Fruit fly (Drosophila melanogaster) whole organism, embryonic: ENCODE measurements around the gene CG44008.

Experiments
- B-H1 ChIP-seq: fragments of 200-800 bp; sonication (Bioruptor generic); IDR thresholded peaks from 3 replicates; pipeline ENCODE4 v1.3.6; 2022; ENCODE audit warnings: missing biosample characterization, missing genetic modification characterization
- Blimp-1 ChIP-seq: fragments of 200-800 bp; sonication (Bioruptor generic); optimal IDR thresholded peaks from 3 replicates; lab custom pipeline; 2018; ENCODE audit warnings: missing biosample characterization, missing genetic modification characterization, mild to moderate bottlenecking, moderate library complexity, missing genetic modification reagents
- CG11560 ChIP-seq: fragments of 200-800 bp; sonication (Bioruptor generic); IDR thresholded peaks from 3 replicates; pipeline ENCODE4 v1.3.6; 2022; ENCODE audit warnings: missing biosample characterization, missing genetic modification characterization
- CG11695 ChIP-seq: fragments of 200-800 bp; sonication (Bioruptor generic); IDR thresholded peaks from 3 replicates; pipeline ENCODE4 v1.3.6; 2022; ENCODE audit warnings: missing biosample characterization, missing genetic modification characterization
- CG12155 ChIP-seq: fragments of 200-800 bp; sonication (Bioruptor generic); optimal IDR thresholded peaks from 3 replicates; lab custom pipeline; 2016; ENCODE audit warnings: missing biosample characterization, missing genetic modification characterization
- CG12236 ChIP-seq: fragments of 200-800 bp; sonication (Bioruptor generic); optimal IDR thresholded peaks from 2 replicates; lab custom pipeline; 2016; ENCODE audit warnings: missing biosample characterization, missing genetic modification characterization
- CG13287 ChIP-seq: fragments of 200-800 bp; sonication (Bioruptor generic); IDR thresholded peaks from 2 replicates; pipeline ENCODE4 v1.3.6; 2022; ENCODE audit warnings: missing biosample characterization, missing genetic modification characterization; ENCODE audit not compliant: partially characterized antibody
- CG13775 ChIP-seq: fragments of 200-800 bp; sonication (Bioruptor generic); optimal IDR thresholded peaks from 3 replicates; lab custom pipeline; 2017; ENCODE audit warnings: missing biosample characterization, mild to moderate bottlenecking, missing genetic modification characterization
- CG14667 ChIP-seq: fragments of 200-800 bp; sonication (Bioruptor generic); IDR thresholded peaks from 2 replicates; pipeline ENCODE4 v1.3.6; 2022; ENCODE audit warnings: missing biosample characterization, missing genetic modification characterization
- CG15479 ChIP-seq: fragments of 200-800 bp; sonication (Bioruptor generic); optimal IDR thresholded peaks from 3 replicates; lab custom pipeline; 2019; ENCODE audit warnings: missing biosample characterization, mild to moderate bottlenecking, missing genetic modification characterization, moderate library complexity
- CG15514 ChIP-seq: fragments of 200-800 bp; sonication (Bioruptor generic); optimal IDR thresholded peaks from 3 replicates; lab custom pipeline; 2017; ENCODE audit warnings: missing biosample characterization, missing genetic modification characterization, mild to moderate bottlenecking, moderate library complexity, missing genetic modification reagents
- CG1603 ChIP-seq: fragments of 200-800 bp; sonication (Bioruptor generic); optimal IDR thresholded peaks from 2 replicates; lab custom pipeline; 2019; ENCODE audit warnings: missing biosample characterization, mild to moderate bottlenecking, missing genetic modification characterization, moderate library complexity
- CG17802 ChIP-seq: fragments of 200-800 bp; sonication (Bioruptor generic); optimal IDR thresholded peaks from 2 replicates; lab custom pipeline; 2018; ENCODE audit warnings: missing biosample characterization, mild to moderate bottlenecking, missing genetic modification characterization, moderate library complexity
- CG18011 ChIP-seq: fragments of 200-800 bp; sonication (Bioruptor generic); optimal IDR thresholded peaks from 2 replicates; lab custom pipeline; 2017; ENCODE audit warnings: missing biosample characterization, missing genetic modification characterization, mild to moderate bottlenecking, moderate library complexity, missing genotype
- CG1832 ChIP-seq: fragments of 200-800 bp; sonication (Bioruptor generic); optimal IDR thresholded peaks from 2 replicates; lab custom pipeline; 2017; ENCODE audit warnings: missing biosample characterization, mild to moderate bottlenecking, missing genetic modification characterization, inconsistent platforms
- CG2875 ChIP-seq: fragments of 200-800 bp; sonication (Bioruptor generic); optimal IDR thresholded peaks from 2 replicates; lab custom pipeline; 2017; ENCODE audit warnings: missing biosample characterization, mild to moderate bottlenecking, missing genetic modification characterization, missing genetic modification reagents
- CG30403 ChIP-seq: fragments of 200-800 bp; sonication (Bioruptor generic); optimal IDR thresholded peaks from 3 replicates; lab custom pipeline; 2016; ENCODE audit warnings: missing biosample characterization, missing genetic modification characterization
- CG3995 ChIP-seq: fragments of 200-800 bp; sonication (Bioruptor generic); optimal IDR thresholded peaks from 3 replicates; lab custom pipeline; 2016; ENCODE audit warnings: missing biosample characterization, missing genetic modification characterization
- CG4707 ChIP-seq: fragments of 200-800 bp; sonication (Bioruptor generic); optimal IDR thresholded peaks from 2 replicates; lab custom pipeline; 2018; ENCODE audit warnings: missing biosample characterization, mild to moderate bottlenecking, missing genetic modification characterization, moderate library complexity
- CG6175 ChIP-seq: fragments of 200-800 bp; sonication (Bioruptor generic); IDR thresholded peaks from 3 replicates; pipeline ENCODE4 v1.3.6; 2022; ENCODE audit warnings: missing biosample characterization, missing genetic modification characterization
- CG6813 ChIP-seq: fragments of 200-800 bp; sonication (Bioruptor generic); optimal IDR thresholded peaks from 2 replicates; lab custom pipeline; 2017; ENCODE audit warnings: missing biosample characterization, missing genetic modification characterization, mild to moderate bottlenecking, moderate library complexity, missing genetic modification reagents
- CG8089 ChIP-seq: fragments of 200-800 bp; sonication (Bioruptor generic); optimal IDR thresholded peaks from 3 replicates; lab custom pipeline; 2016; ENCODE audit warnings: missing biosample characterization, missing genetic modification characterization
- CHES-1-like ChIP-seq: fragments of 200-800 bp; sonication (Bioruptor generic); optimal IDR thresholded peaks from 2 replicates; lab custom pipeline; 2016; ENCODE audit warnings: missing biosample characterization, missing genetic modification characterization
- Deaf1 ChIP-seq: fragments of 200-800 bp; optimal IDR thresholded peaks from 3 replicates; lab custom pipeline; 2019; ENCODE audit warnings: missing biosample characterization, mild to moderate bottlenecking, missing genetic modification characterization, moderate library complexity
- Doc3 ChIP-seq: fragments of 200-800 bp; sonication (Bioruptor generic); IDR thresholded peaks from 3 replicates; pipeline ENCODE4 v1.3.6; 2022; ENCODE audit warnings: missing biosample characterization, missing genetic modification characterization; ENCODE audit not compliant: partially characterized antibody
- Fer2 ChIP-seq: fragments of 200-800 bp; sonication (Bioruptor generic); optimal IDR thresholded peaks from 2 replicates; lab custom pipeline; 2018; ENCODE audit warnings: missing biosample characterization, mild to moderate bottlenecking, missing genetic modification characterization, moderate library complexity
- HmgD ChIP-seq: fragments of 200-800 bp; sonication (Bioruptor generic); optimal IDR thresholded peaks from 3 replicates; lab custom pipeline; 2016; ENCODE audit warnings: missing biosample characterization, missing genetic modification characterization
- Hr78 ChIP-seq, 2 experiments: fragments of 200-800 bp in 1 of 2; fragments of >200 bp in 1 of 2; sonication (Bioruptor generic) in 1 of 2; optimal IDR thresholded peaks; 2 replicates each; lab custom pipeline; 2017 to 2019; ENCODE audit warnings: missing biosample characterization in 2 of 2, missing genetic modification characterization in 2 of 2, mild to moderate bottlenecking in 1 of 2, moderate library complexity in 1 of 2
- MBD-R2 ChIP-seq: fragments of 200-800 bp; sonication (Bioruptor generic); IDR thresholded peaks from 2 replicates; pipeline ENCODE4 v1.3.6; 2022; ENCODE audit warnings: missing biosample characterization, missing genetic modification characterization
- Rx ChIP-seq: fragments of 200-800 bp; sonication (Bioruptor generic); IDR thresholded peaks from 2 replicates; pipeline ENCODE4 v1.3.6; 2022; ENCODE audit warnings: missing biosample characterization, missing genetic modification characterization
- Spps ChIP-seq: fragments of 200-800 bp; sonication (Bioruptor generic); optimal IDR thresholded peaks from 2 replicates; lab custom pipeline; 2018; ENCODE audit warnings: missing biosample characterization, mild to moderate bottlenecking, missing genetic modification characterization
- ems ChIP-seq: fragments of 200-800 bp; sonication (Bioruptor generic); optimal IDR thresholded peaks from 3 replicates; lab custom pipeline; 2016; ENCODE audit warnings: missing biosample characterization, missing genetic modification characterization
- exex ChIP-seq: fragments of 200-800 bp; sonication (Bioruptor generic); optimal IDR thresholded peaks from 4 replicates; lab custom pipeline; 2018; ENCODE audit warnings: missing biosample characterization, mild to moderate bottlenecking, missing genetic modification characterization, moderate library complexity
- ind ChIP-seq: fragments of 200-800 bp; sonication (Bioruptor generic); optimal IDR thresholded peaks from 3 replicates; lab custom pipeline; 2016; ENCODE audit warnings: missing biosample characterization, missing genetic modification characterization
- jumu ChIP-seq: fragments of 200-800 bp; sonication (Bioruptor generic); optimal IDR thresholded peaks from 3 replicates; lab custom pipeline; 2016; ENCODE audit warnings: missing biosample characterization, missing genetic modification characterization
- klu ChIP-seq: fragments of 200-800 bp; sonication (Bioruptor generic); IDR thresholded peaks from 2 replicates; pipeline ENCODE4 v1.3.6; 2022; ENCODE audit warnings: missing biosample characterization, missing genetic modification characterization
- knrl ChIP-seq: fragments of 200-800 bp; sonication (Bioruptor generic); IDR thresholded peaks from 3 replicates; pipeline ENCODE4 v1.3.6; 2022; ENCODE audit warnings: missing biosample characterization, missing genetic modification characterization; ENCODE audit not compliant: partially characterized antibody
- nau ChIP-seq: fragments of 200-800 bp; sonication (Bioruptor generic); optimal IDR thresholded peaks from 3 replicates; lab custom pipeline; 2017; ENCODE audit warnings: missing biosample characterization, mild to moderate bottlenecking, missing genetic modification characterization, missing genetic modification reagents
- nerfin-2 ChIP-seq: fragments of 200-800 bp; sonication (Bioruptor generic); IDR thresholded peaks from 2 replicates; pipeline ENCODE4 v1.3.6; 2022; ENCODE audit warnings: missing biosample characterization, missing genetic modification characterization; ENCODE audit not compliant: partially characterized antibody
- org-1 ChIP-seq: fragments of 200-800 bp; sonication (Bioruptor generic); optimal IDR thresholded peaks from 2 replicates; lab custom pipeline; 2017; ENCODE audit warnings: missing biosample characterization, missing genetic modification characterization
- phol ChIP-seq: fragments of 200-800 bp; sonication (Bioruptor generic); optimal IDR thresholded peaks from 3 replicates; lab custom pipeline; 2018; ENCODE audit warnings: missing biosample characterization, mild to moderate bottlenecking, missing genetic modification characterization, moderate library complexity
- rib ChIP-seq: fragments of 200-800 bp; sonication (Bioruptor generic); IDR thresholded peaks from 2 replicates; pipeline ENCODE4 v1.3.6; 2022; ENCODE audit warnings: missing biosample characterization, missing genetic modification characterization
- row ChIP-seq: fragments of 200-800 bp; sonication (Bioruptor generic); IDR thresholded peaks from 3 replicates; pipeline ENCODE4 v1.3.6; 2022; ENCODE audit warnings: missing biosample characterization, missing genetic modification characterization
- salm ChIP-seq: fragments of 200-800 bp; sonication (Bioruptor generic); optimal IDR thresholded peaks from 2 replicates; lab custom pipeline; 2018; ENCODE audit warnings: missing biosample characterization, mild to moderate bottlenecking, missing genetic modification characterization
- so ChIP-seq: fragments of 200-800 bp; sonication (Bioruptor generic); IDR thresholded peaks from 3 replicates; pipeline ENCODE4 v1.3.6; 2022; ENCODE audit warnings: missing biosample characterization, missing genetic modification characterization
- sob ChIP-seq: fragments of 200-800 bp; sonication (Bioruptor generic); IDR thresholded peaks from 2 replicates; pipeline ENCODE4 v1.3.6; 2022; ENCODE audit warnings: missing biosample characterization, missing genetic modification characterization
- tna ChIP-seq: fragments of 200-800 bp; sonication (Bioruptor generic); IDR thresholded peaks from 2 replicates; pipeline ENCODE4 v1.3.6; 2022; ENCODE audit warnings: missing biosample characterization, missing genetic modification characterization; ENCODE audit not compliant: partially characterized antibody
- wek ChIP-seq: fragments of 200-800 bp; sonication (Bioruptor generic); optimal IDR thresholded peaks from 3 replicates; lab custom pipeline; 2018; ENCODE audit warnings: missing biosample characterization, mild to moderate bottlenecking, missing genetic modification characterization, moderate library complexity

The CG44008 gene

dm6 chr2L:11813665-11814087, 28.6 kb downstream of the CG44008 start, which contains the start of gene CycY (continued):
- TF ChIP-seq CG12155 (GFP tag; lab: Kevin White, UChicago) (peak; percentile 17), salm (no peak), CG3995 (GFP tag; lab: Kevin White, UChicago) (no peak), CHES-1-like (GFP tag; lab: Kevin White, UChicago) (no peak), phol (peak; percentile 50), wek (no peak), Fer2 (tag; lab: Kevin White, UChicago) (no peak), CG6175 (GFP tag; lab: Robert Waterston, UW) (no peak), nerfin-2 (GFP tag; lab: Robert Waterston, UW) (0 out of 2 replicates have a peak, but pooled peaks have one; percentile 46), klu (GFP tag; lab: Robert Waterston, UW) (no peak), CG6813 (GFP tag; lab: Kevin White, UChicago) (no peak), HmgD (GFP tag; lab: Kevin White, UChicago) (no peak), CG18011 (GFP tag; lab: Kevin White, UChicago) (no peak), CG12236 (no peak), CG8089 (no peak), Hr78 (GFP tag; optimal IDR thresholded peaks at IDR 0.05; lab: Kevin White, UChicago) (no peak), tna (no peak), nau (GFP tag; lab: Kevin White, UChicago) (no peak), CG30403 (GFP tag; lab: Kevin White, UChicago) (peak; percentile 34), knrl (peak; percentile 65), CG2875 (GFP tag; lab: Kevin White, UChicago) (no peak), CG11560 (tag; lab: Robert Waterston, UW) (no peak), Rx (GFP tag; lab: Robert Waterston, UW) (no peak), CG17802 (no peak)

dm6 chr2L:11812781-11813664, 29.2 kb downstream of the CG44008 start:
- TF ChIP-seq sob (GFP tag; lab: Robert Waterston, UW), result no peak
- TF ChIP-seq Blimp-1 (GFP tag; lab: Kevin White, UChicago), result no peak
- no peak for TF ChIP-seq CG4707 (GFP tag; lab: Kevin White, UChicago)
- TF ChIP-seq CG1603 (tag; lab: Kevin White, UChicago), result no peak
- TF ChIP-seq ind (GFP tag; lab: Kevin White, UChicago), result no peak
- no peak for TF ChIP-seq Deaf1
- TF ChIP-seq jumu (GFP tag; lab: Kevin White, UChicago), result no peak
- no peak for TF ChIP-seq rib (GFP tag; lab: Robert Waterston, UW)
- TF ChIP-seq CG15479, result no peak
- no peak for TF ChIP-seq CG8089
- TF ChIP-seq org-1, result no peak
- no peak for TF ChIP-seq CG11695 (GFP tag; lab: Robert Waterston, UW)
- TF ChIP-seq Doc3 (GFP tag; lab: Robert Waterston, UW), result no peak
- no peak for TF ChIP-seq CG1832 (GFP tag; lab: Kevin White, UChicago)
- TF ChIP-seq MBD-R2, result peak; percentile 43; the same call in 1 of the 2 replicates
- TF ChIP-seq row, result 0 out of 3 replicates have a peak, but pooled peaks have one; percentile 17
- no peak for TF ChIP-seq CG12236
- no peak for TF ChIP-seq CG14667 (GFP tag; lab: Robert Waterston, UW)
- TF ChIP-seq CG15514 (GFP tag; lab: Kevin White, UChicago), result no peak
- no peak for TF ChIP-seq ems
- TF ChIP-seq so (GFP tag; lab: Robert Waterston, UW), result no peak
- TF ChIP-seq CG13287, result no peak
- TF ChIP-seq CG13775 (GFP tag; lab: Kevin White, UChicago), result no peak
- TF ChIP-seq B-H1 (GFP tag; lab: Robert Waterston, UW), result no peak
- TF ChIP-seq exex (tag; lab: Kevin White, UChicago), result peak; percentile 27
- no peak for TF ChIP-seq Spps (tag; lab: Kevin White, UChicago)
